Worm (Caenorhabditis elegans) whole organism, L2 larva: ENCODE results near the gene arx-2.

ENCODE experiments used
- ZK546.5 ChIP-seq: sonication (generic microtip); optimal IDR thresholded peaks from 2 replicates; lab custom pipeline; 2017; ENCODE audit warnings: missing biosample characterization, missing genetic modification characterization
- alr-1 ChIP-seq: fragments of 150-350 bp; optimal IDR thresholded peaks from 2 replicates; lab custom pipeline; 2014; ENCODE audit warnings: missing biosample characterization, missing genetic modification characterization
- ama-1 ChIP-seq: fragments of 150-350 bp; optimal IDR thresholded peaks from 2 replicates; lab custom pipeline; 2018; ENCODE audit warnings: inconsistent platforms
- gmeb-1 ChIP-seq: fragments of 150-350 bp; optimal IDR thresholded peaks from 2 replicates; lab custom pipeline; 2014; ENCODE audit warnings: missing biosample characterization, missing genetic modification characterization
- lin-39 ChIP-seq: fragments of 150-350 bp; optimal IDR thresholded peaks from 2 replicates; lab custom pipeline; 2014; ENCODE audit warnings: missing biosample characterization, missing genetic modification reagents, missing genetic modification characterization
- lsy-2 ChIP-seq, 2 experiments: fragments of 150-350 bp in 1 of 2; sonication (generic microtip) in 1 of 2; optimal IDR thresholded peaks; 2 replicates each; lab custom pipeline; 2014 to 2017; ENCODE audit warnings: missing biosample characterization in 2 of 2, missing genetic modification characterization in 2 of 2
- mdl-1 ChIP-seq, 2 experiments: fragments of 150-350 bp in 1 of 2; sonication (generic microtip) in 1 of 2; optimal IDR thresholded peaks; 2 replicates each; lab custom pipeline; 2017; ENCODE audit warnings: missing biosample characterization in 2 of 2, missing genetic modification characterization in 2 of 2
- nhr-11 ChIP-seq: fragments of 150-350 bp; optimal IDR thresholded peaks from 2 replicates; lab custom pipeline; 2014; ENCODE audit warnings: missing biosample characterization, missing genetic modification characterization
- nhr-12 ChIP-seq: fragments of 150-350 bp; optimal IDR thresholded peaks from 2 replicates; lab custom pipeline; 2014; ENCODE audit warnings: missing biosample characterization, missing genetic modification characterization
- skn-1 ChIP-seq: sonication (generic microtip); optimal IDR thresholded peaks from 2 replicates; lab custom pipeline; 2017; ENCODE audit warnings: missing biosample characterization, missing genetic modification characterization
- snpc-4 ChIP-seq: fragments of 150-350 bp; optimal IDR thresholded peaks from 2 replicates; lab custom pipeline; 2014; ENCODE audit warnings: missing biosample characterization, missing genetic modification characterization
- unc-55 ChIP-seq: fragments of 150-350 bp; sonication (generic microtip); optimal IDR thresholded peaks from 3 replicates; lab custom pipeline; 2014; ENCODE audit warnings: missing biosample characterization, missing genetic modification reagents, missing genetic modification characterization
- ztf-11 ChIP-seq: sonication (generic microtip); optimal IDR thresholded peaks from 2 replicates; lab custom pipeline; 2017; ENCODE audit warnings: missing biosample characterization, missing genetic modification characterization

ce11 chrV:10381726-10382125 is 43.6 kb upstream of the arx-2 start, which contains the start of gene abu-1:
- no peak for TF ChIP-seq snpc-4
- TF ChIP-seq lsy-2 (tag; optimal IDR thresholded peaks at IDR 0.05; lab: Kevin White, UChicago), result no peak
- no peak for TF ChIP-seq alr-1
- no peak for TF ChIP-seq ZK546.5 (tag; lab: Kevin White, UChicago)
- no peak for TF ChIP-seq ama-1 (lab: Kevin White, UChicago)
- TF ChIP-seq nhr-11, result no peak
- no peak for TF ChIP-seq gmeb-1 (tag; lab: Kevin White, UChicago)
- no peak for TF ChIP-seq skn-1 (tag; lab: Kevin White, UChicago)
- no peak for TF ChIP-seq ztf-11 (tag; lab: Kevin White, UChicago)
- TF ChIP-seq nhr-12 (tag; lab: Kevin White, UChicago), result no peak
- TF ChIP-seq unc-55 (GFP tag; lab: Kevin White, UChicago), result no peak
- TF ChIP-seq lin-39 (tag; lab: Kevin White, UChicago), result no peak
- TF ChIP-seq mdl-1 (tag; optimal IDR thresholded peaks at IDR 0.05; lab: Kevin White, UChicago), result no peak
